Fruit fly (Drosophila melanogaster): ENCODE measurements around the gene CG31826.

The CG31826 gene

DNA sequence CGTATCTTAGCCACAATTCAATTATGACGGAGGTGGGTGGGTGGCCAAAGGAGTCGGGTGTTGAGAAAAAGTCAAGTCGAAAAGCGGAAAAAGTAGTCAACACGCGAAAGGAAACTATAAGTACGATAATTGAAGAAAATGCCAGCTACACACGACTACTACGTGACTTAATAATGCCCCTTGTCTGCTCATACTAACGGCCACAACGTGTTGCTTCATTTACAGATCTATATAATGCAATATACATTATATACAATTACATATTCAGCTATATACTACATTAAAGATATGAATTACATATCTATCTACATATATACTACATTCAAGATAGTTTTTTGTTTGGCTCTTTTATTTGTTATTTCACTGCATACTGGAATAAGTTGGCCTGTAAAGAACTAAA lies at the start of gene CG31826:
Gene CG31826, minus strand, starts transcription at position 101 of the 400 bp plus-strand sequence.
- no peak for TF ChIP-seq CG17801 (GFP tag; optimal IDR thresholded peaks at IDR 0.05; ENCODE audit: partially characterized antibody)

- no peak for TF ChIP-seq CG17801 (GFP tag; optimal IDR thresholded peaks at IDR 0.05; ENCODE audit: partially characterized antibody)
These were observed 39.1 kb upstream of the CG31826 start, which contains the start of gene CG42876 for dm6 chr2L:15812041-15812440. TSS of gene CG42876 (minus strand) at chr2L:15812141.

DNA sequence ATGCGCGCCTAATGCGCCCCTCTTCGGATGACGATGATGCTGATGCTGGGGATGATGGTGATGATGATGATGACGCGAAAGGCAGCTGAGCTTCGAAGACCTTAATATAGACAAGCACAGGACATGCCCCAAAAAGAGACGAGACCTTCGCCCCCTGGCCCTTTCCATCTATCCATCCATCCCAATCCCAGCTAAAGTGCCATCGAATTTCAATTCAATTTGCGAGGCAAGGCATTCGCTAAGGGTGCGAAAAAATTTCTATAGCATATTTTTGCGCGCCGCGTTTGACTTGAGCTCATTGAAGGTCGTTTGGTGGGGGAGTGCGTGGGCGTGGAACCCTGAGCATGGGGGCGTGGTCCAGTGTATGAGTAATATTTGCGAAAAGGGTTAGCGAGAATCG lies 23.4 kb upstream of the CG31826 start:
- no peak for TF ChIP-seq CG17801 (GFP tag; optimal IDR thresholded peaks at IDR 0.05; ENCODE audit: partially characterized antibody)

- TF ChIP-seq CG17801 (GFP tag; optimal IDR thresholded peaks at IDR 0.05; ENCODE audit: partially characterized antibody): no peak
These were observed 10.9 kb upstream of the CG31826 start, which contains the start of gene t-Grip91 for dm6 chr2L:15783785-15784184. TSS of gene t-Grip91 (plus strand) at chr2L:15784085.

dm6 chr2L:15782996-15783395 lies 10.1 kb upstream of the CG31826 start:
- no peak for TF ChIP-seq CG17801 (GFP tag; optimal IDR thresholded peaks at IDR 0.05; ENCODE audit: partially characterized antibody)

dm6 chr2L:15776752-15777151 lies 3.8 kb upstream of the CG31826 start, which contains the start of gene CG43760:
TSS of gene CG43760 (minus strand) at chr2L:15776852.
- no peak for TF ChIP-seq CG17801 (GFP tag; optimal IDR thresholded peaks at IDR 0.05; ENCODE audit: partially characterized antibody)

DNA sequence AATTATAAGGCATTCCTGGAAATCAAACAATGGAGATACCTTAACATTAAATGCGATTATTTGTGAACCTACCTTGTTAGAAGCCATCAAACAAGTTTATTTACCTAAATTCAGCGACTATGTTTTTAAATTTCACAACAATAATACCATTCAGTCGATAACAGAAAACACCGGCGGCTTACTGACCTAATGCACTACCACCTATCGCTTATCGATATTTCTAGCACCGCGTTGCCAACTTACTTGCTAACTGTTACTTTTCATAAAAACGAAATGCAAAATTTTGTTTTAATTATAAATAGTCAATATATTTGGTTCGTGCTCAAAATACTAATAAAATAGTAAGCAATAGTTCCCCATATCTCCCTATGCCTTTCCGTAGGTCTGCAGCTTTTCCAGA lies 1.9 kb downstream of the CG31826 start, which contains the start of gene Ku80:
Gene Ku80, minus strand, starts transcription at position 182 of the 400 bp plus-strand sequence.
- no peak for TF ChIP-seq CG17801 (GFP tag; optimal IDR thresholded peaks at IDR 0.05; ENCODE audit: partially characterized antibody)

DNA sequence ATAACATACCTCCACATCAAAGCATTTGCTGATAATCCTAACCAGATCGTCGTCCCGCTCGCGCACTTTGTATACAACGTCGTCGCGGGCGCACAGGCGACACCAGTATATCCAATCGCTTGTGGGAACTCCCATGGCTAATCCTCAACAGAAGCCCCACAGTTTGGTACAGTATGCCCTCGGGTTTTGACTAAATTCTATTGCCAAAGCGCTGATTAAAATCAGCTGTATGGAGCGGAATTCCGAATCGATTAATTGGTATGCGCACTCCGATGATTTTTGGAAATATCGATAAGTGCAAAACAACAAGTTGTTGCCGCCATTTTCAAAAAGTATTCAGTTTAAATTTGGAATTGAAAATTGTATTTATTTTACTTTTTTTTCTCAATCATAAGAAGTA lies 4.8 kb downstream of the CG31826 start, which contains the start of gene wek:
Gene wek, minus strand, starts transcription at position 253 of the 400 bp plus-strand sequence.
- no peak for TF ChIP-seq CG17801 (GFP tag; optimal IDR thresholded peaks at IDR 0.05; ENCODE audit: partially characterized antibody)

DNA sequence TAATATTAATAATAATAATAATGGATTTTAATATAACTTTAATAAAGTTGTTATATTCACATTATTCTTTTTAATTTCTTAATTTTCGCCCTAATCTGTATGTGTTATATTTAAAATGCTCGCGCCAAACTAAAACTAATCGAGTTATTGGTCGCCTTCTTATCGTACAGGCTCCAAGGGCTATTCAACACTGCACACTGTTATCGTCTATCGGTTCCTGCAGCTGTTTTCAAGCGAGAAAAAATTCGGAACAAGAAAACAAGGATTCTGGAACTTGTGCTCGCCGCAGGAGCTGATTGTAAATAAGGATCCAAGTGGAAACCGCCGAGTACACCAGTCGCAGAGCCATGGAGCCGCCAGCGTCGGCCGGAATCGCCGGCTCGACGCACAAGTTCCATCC lies 8.9 kb downstream of the CG31826 start, which contains the start of gene CG3793:
Gene CG3793, plus strand, starts transcription at position 192 of the 400 bp plus-strand sequence.
- no peak for TF ChIP-seq CG17801 (GFP tag; optimal IDR thresholded peaks at IDR 0.05; ENCODE audit: partially characterized antibody)

DNA sequence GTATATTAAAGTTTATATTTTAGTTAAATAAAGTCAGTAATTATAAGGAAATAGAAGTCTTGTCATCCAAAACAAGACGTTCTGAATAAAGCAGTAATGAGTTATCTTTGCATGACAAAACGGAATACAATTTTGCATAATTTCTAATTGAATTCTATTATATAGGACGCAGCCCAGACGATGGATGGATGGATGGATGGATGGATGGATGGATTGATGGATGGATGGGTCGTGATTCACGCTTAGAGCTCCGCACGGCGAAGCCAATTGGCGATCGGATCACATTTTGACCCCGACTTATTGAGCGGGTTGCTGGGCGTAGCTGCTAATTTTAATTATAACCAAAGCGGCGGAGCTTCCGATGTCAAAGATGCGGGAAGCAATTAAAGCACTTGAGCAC lies 9.5 kb downstream of the CG31826 start:
- no peak for TF ChIP-seq CG17801 (GFP tag; optimal IDR thresholded peaks at IDR 0.05; ENCODE audit: partially characterized antibody)

DNA sequence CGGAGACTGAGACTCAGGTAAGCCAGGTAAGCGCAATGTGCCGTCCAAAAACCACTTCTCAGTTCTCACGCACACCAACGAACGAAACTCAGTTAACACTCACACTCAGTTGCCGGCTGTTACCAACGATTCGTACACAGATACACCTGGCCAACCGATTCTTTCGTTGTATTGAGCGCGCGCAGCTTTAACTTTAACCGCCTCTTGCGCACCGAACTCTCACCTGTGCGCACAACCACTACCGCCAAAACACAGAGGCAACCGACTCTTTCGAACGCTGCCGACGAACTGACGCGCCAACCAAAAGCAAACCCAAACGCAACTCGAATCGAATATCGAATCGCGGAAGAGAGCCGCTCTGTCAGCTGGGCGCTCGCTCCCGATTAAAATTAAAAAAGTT lies 10.4 kb downstream of the CG31826 start, which contains the start of gene Gli:
Gene Gli, minus strand, starts transcription at position 293 of the 400 bp plus-strand sequence.
- TF ChIP-seq CG17801 (GFP tag; optimal IDR thresholded peaks at IDR 0.05; ENCODE audit: partially characterized antibody): peak; percentile 29

DNA sequence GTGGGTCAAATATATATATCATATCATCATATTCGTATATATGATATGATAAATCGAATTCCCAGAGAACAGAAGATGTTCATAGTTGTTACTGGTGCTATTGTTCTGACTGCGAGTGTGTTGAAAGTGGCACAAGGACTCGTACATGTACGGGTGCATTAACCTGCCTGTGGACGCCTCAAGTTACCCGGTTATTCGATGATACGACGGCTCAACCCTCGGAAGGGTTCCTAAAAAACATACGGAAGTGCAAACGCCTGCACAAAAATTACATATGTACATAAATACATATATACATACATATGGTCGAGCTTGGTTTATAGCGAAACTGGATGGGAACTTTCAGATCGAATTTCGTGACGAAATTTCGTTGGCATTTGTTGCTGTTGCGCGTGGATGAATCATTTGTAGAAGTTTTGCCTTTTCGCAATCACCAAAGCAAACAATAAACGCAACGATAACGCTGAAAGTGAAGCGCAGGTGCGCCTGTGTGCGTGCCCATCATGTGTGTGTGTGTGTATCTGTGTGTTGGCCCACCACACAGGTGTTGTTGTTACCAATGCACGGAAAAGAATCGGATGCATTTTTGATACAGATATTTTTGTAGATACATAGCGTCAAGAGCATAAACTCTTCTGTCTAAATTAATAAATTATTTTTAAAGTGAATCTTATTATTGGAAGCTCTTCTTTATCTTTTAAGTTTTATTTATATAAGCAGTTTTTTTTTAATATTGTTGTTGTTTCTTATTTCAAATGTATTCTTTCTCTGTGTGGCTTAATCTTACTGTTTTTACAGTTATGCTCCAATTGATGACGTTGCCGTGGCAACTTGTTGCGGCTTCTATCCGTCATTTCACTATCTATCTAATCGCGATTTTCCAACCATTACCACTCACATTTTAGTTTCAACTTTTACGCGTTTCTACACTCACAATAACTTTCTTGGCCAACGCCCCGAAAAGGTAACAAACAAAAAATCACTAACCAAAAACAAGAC lies 11.2 kb downstream of the CG31826 start:
- TF ChIP-seq CG17801 (GFP tag; optimal IDR thresholded peaks at IDR 0.05; ENCODE audit: partially characterized antibody): peak; percentile 37

dm6 chr2L:15760666-15761065 lies 12.2 kb downstream of the CG31826 start:
- TF ChIP-seq CG17801 (GFP tag; optimal IDR thresholded peaks at IDR 0.05; ENCODE audit: partially characterized antibody): no peak

dm6 chr2L:15752096-15752495 lies 20.8 kb downstream of the CG31826 start, which contains the start of gene Mtr4:
TSS of gene Mtr4 (plus strand) at chr2L:15752263.
- no peak for TF ChIP-seq CG17801 (GFP tag; optimal IDR thresholded peaks at IDR 0.05; ENCODE audit: partially characterized antibody)

dm6 chr2L:15751259-15751555 lies 21.7 kb downstream of the CG31826 start:
- no peak for TF ChIP-seq CG17801 (GFP tag; optimal IDR thresholded peaks at IDR 0.05; ENCODE audit: partially characterized antibody)

Measured in ovary, adult (tissue).